Fruit fly (Drosophila melanogaster): ENCODE results near the gene CG33985.

The CG33985 gene

dm6 chr3L:15553993-15554644, 27.5 kb upstream of the CG33985 start, which contains the start of gene AGO2 (continued):
- TF ChIP-seq cwo (GFP tag; optimal IDR thresholded peaks at IDR 0.05) (peak; percentile 19), sob (GFP tag; IDR thresholded peaks at IDR 0.05) (no peak), CG17829 (tag; optimal IDR thresholded peaks at IDR 0.05) (peak; percentile 62), CG10959 (GFP tag; IDR thresholded peaks at IDR 0.05) (no peak), CG7963 (GFP tag; IDR thresholded peaks at IDR 0.05; ENCODE audit: partially characterized antibody) (peak; percentile 64; the same call in 2 of the 3 replicates), CG6654 (GFP tag; optimal IDR thresholded peaks at IDR 0.05) (no peak), crc (GFP tag; optimal IDR thresholded peaks at IDR 0.05) (no peak), Dip3 (GFP tag; optimal IDR thresholded peaks at IDR 0.05) (no peak), lola (GFP tag; optimal IDR thresholded peaks at IDR 0.05) (no peak), knrl (GFP tag; IDR thresholded peaks at IDR 0.05; ENCODE audit: partially characterized antibody) (peak; percentile 52; the same call in 2 of the 3 replicates), pros (GFP tag; optimal IDR thresholded peaks at IDR 0.05) (no peak), Sin3A (optimal IDR thresholded peaks at IDR 0.05) (peak; percentile 59), nerfin-1 (tag; optimal IDR thresholded peaks at IDR 0.05) (peak; percentile 21), row (GFP tag; IDR thresholded peaks at IDR 0.05) (peak; percentile 31; the same call in 1 of the 3 replicates), CG11093 (GFP tag; IDR thresholded peaks at IDR 0.05) (no peak), Ptx1 (GFP tag; IDR thresholded peaks at IDR 0.05) (no peak), CG16815 (GFP tag; optimal IDR thresholded peaks at IDR 0.05) (no peak), ATbp (GFP tag; optimal IDR thresholded peaks at IDR 0.05) (no peak), CG17912 (GFP tag; optimal IDR thresholded peaks at IDR 0.05) (no peak), CTCF (GFP tag; optimal IDR thresholded peaks at IDR 0.05) (peak; percentile 61), Hr78 (GFP tag; optimal IDR thresholded peaks at IDR 0.05) (no peak), CG16779 (GFP tag; IDR thresholded peaks at IDR 0.05) (no peak), Aef1 (GFP tag; IDR thresholded peaks at IDR 0.05) (peak; percentile 70), CG2202 (tag; optimal IDR thresholded peaks at IDR 0.05) (no peak), ash1 (GFP tag; optimal IDR thresholded peaks at IDR 0.05) (no peak), CG6854 (GFP tag; optimal IDR thresholded peaks at IDR 0.05) (peak; percentile 3), z (GFP tag; IDR thresholded peaks at IDR 0.05) (no peak), B-H2 (GFP tag; optimal IDR thresholded peaks at IDR 0.05) (no peak), lab (GFP tag; optimal IDR thresholded peaks at IDR 0.05) (no peak), nom (GFP tag; optimal IDR thresholded peaks at IDR 0.05) (peak; percentile 100), stwl (tag; optimal IDR thresholded peaks at IDR 0.05) (peak; percentile 55), al (GFP tag; IDR thresholded peaks at IDR 0.05) (no peak), esg (GFP tag; conservative IDR thresholded peaks at IDR 0.05) (no peak), gem (tag; optimal IDR thresholded peaks at IDR 0.05) (no peak), onecut (GFP tag; IDR thresholded peaks at IDR 0.05) (peak; percentile 47), E2f2 (GFP tag; IDR thresholded peaks at IDR 0.05) (peak; percentile 94), sqz (GFP tag; optimal IDR thresholded peaks at IDR 0.05) (no peak), crp (GFP tag; optimal IDR thresholded peaks at IDR 0.05) (peak in 1 of 2 experiments; percentile 26), CG17568 (GFP tag; optimal IDR thresholded peaks at IDR 0.05) (peak; percentile 61), ind (GFP tag; optimal IDR thresholded peaks at IDR 0.05) (no peak), CG10565 (GFP tag; optimal IDR thresholded peaks at IDR 0.05) (no peak), chif (GFP tag; optimal IDR thresholded peaks at IDR 0.05) (no peak), D (optimal IDR thresholded peaks at IDR 0.05) (no peak), D (GFP tag; optimal IDR thresholded peaks at IDR 0.05) (no peak), gfzf (GFP tag; optimal IDR thresholded peaks at IDR 0.05) (peak; percentile 41), MESR4 (GFP tag; optimal IDR thresholded peaks at IDR 0.05) (peak; percentile 99), CG30020 (tag; optimal IDR thresholded peaks at IDR 0.05) (peak; percentile 63), CG17361 (GFP tag; IDR thresholded peaks at IDR 0.05) (peak; percentile 32; the same call in 1 of the 3 replicates), MBD-R2 (GFP tag; IDR thresholded peaks at IDR 0.05) (peak; percentile 24; the same call in 1 of the 2 replicates), ato (GFP tag; IDR thresholded peaks at IDR 0.05; ENCODE audit: partially characterized antibody) (peak; percentile 62)

All from whole organism, embryonic.